Worm (Caenorhabditis elegans) whole organism, L1 larva: ENCODE measurements around the gene cpb-2.

Source experiments
- C34B4.2 ChIP-seq: sonication (generic microtip); optimal IDR thresholded peaks from 2 replicates; lab custom pipeline; 2017; ENCODE audit warnings: mild to moderate bottlenecking, missing genetic modification characterization, missing compliant biosample characterization
- F16B12.6 ChIP-seq: fragments of 150-350 bp; optimal IDR thresholded peaks from 2 replicates; lab custom pipeline; 2014; ENCODE audit warnings: missing biosample characterization, missing genetic modification characterization
- Y116A8C.19 ChIP-seq: sonication (generic microtip); optimal IDR thresholded peaks from 2 replicates; lab custom pipeline; 2016; ENCODE audit warnings: missing compliant biosample characterization, missing genetic modification characterization, borderline replicate concordance
- blmp-1 ChIP-seq: fragments of 150-350 bp; optimal IDR thresholded peaks from 2 replicates; lab custom pipeline; 2014; ENCODE audit warnings: missing biosample characterization, missing genetic modification characterization
- ceh-8 ChIP-seq: fragments of 200-800 bp; sonication (Bioruptor generic); optimal IDR thresholded peaks from 2 replicates; lab custom pipeline; 2018; ENCODE audit warnings: mild to moderate bottlenecking, missing genetic modification characterization, moderate library complexity, missing compliant biosample characterization
- ceh-88 ChIP-seq: fragments of 200-800 bp; sonication (Bioruptor generic); IDR thresholded peaks from 2 replicates; pipeline ENCODE4 v1.3.6; 2022; ENCODE audit warnings: missing genetic modification characterization, missing compliant biosample characterization
- dpl-1 ChIP-seq, 3 experiments: fragments of 150-350 bp in 2 of 3; sonication (generic microtip) in 1 of 3; optimal IDR thresholded peaks; 2 replicates each; lab custom pipeline; 2014 to 2017; ENCODE audit warnings: missing biosample characterization in 3 of 3, missing genetic modification characterization in 3 of 3, missing genetic modification reagents in 3 of 3
- dsc-1 ChIP-seq: sonication (generic microtip); optimal IDR thresholded peaks from 2 replicates; lab custom pipeline; 2016; ENCODE audit warnings: mild to moderate bottlenecking, missing genetic modification characterization, missing compliant biosample characterization
- efl-1 ChIP-seq, 4 experiments: fragments of 150-350 bp; optimal IDR thresholded peaks in 3 of 4; peaks in 1 of 4; 1 replicate in 1 of 4; 2 replicates in 3 of 4; lab custom pipeline; 2014; ENCODE audit warnings: missing biosample characterization in 2 of 4, missing genetic modification characterization in 2 of 4, missing genetic modification reagents in 2 of 4
- egl-27 ChIP-seq, 2 experiments: fragments of 150-350 bp in 1 of 2; sonication (generic microtip); optimal IDR thresholded peaks; 3 replicates each; lab custom pipeline; 2017 to 2018; ENCODE audit warnings: missing biosample characterization in 2 of 2, missing genetic modification characterization in 2 of 2, missing genetic modification reagents in 2 of 2
- elt-2 ChIP-seq: sonication (generic microtip); optimal IDR thresholded peaks from 2 replicates; lab custom pipeline; 2016; ENCODE audit warnings: missing genetic modification characterization, mild to moderate bottlenecking, inconsistent platforms, missing compliant biosample characterization, missing genetic modification reagents
- elt-3 ChIP-seq, 6 experiments: fragments of 150-350 bp in 1 of 6; sonication (generic microtip); optimal IDR thresholded peaks; 2 replicates each; lab custom pipeline; 2017 to 2018; ENCODE audit warnings: missing biosample characterization in 6 of 6, missing genetic modification characterization in 6 of 6, inconsistent platforms in 1 of 6
- fkh-8 ChIP-seq: sonication (generic microtip); optimal IDR thresholded peaks from 2 replicates; lab custom pipeline; 2016; ENCODE audit warnings: mild to moderate bottlenecking, missing genetic modification characterization, missing compliant biosample characterization
- irx-1 ChIP-seq: sonication (generic microtip); optimal IDR thresholded peaks from 2 replicates; lab custom pipeline; 2016; ENCODE audit warnings: missing genetic modification characterization, missing compliant biosample characterization
- isw-1 ChIP-seq: fragments of 200-800 bp; sonication (Bioruptor generic); IDR thresholded peaks from 2 replicates; pipeline ENCODE4 v1.3.6; 2022; ENCODE audit warnings: missing genetic modification characterization, missing compliant biosample characterization
- lin-13 ChIP-seq: fragments of 150-350 bp; optimal IDR thresholded peaks from 2 replicates; lab custom pipeline; 2014; ENCODE audit warnings: missing biosample characterization, missing genetic modification reagents, missing genetic modification characterization
- lin-14 ChIP-seq: fragments of 200-800 bp; sonication (Bioruptor generic); optimal IDR thresholded peaks from 2 replicates; lab custom pipeline; 2018; ENCODE audit warnings: mild to moderate bottlenecking, missing genetic modification characterization, moderate library complexity, missing compliant biosample characterization
- lin-35 ChIP-seq, 2 experiments: fragments of 150-350 bp; optimal IDR thresholded peaks; 2 replicates each; lab custom pipeline; 2014; ENCODE audit warnings: missing biosample characterization in 2 of 2, missing genetic modification characterization in 2 of 2, missing genetic modification reagents in 2 of 2
- lin-39 ChIP-seq: fragments of 150-350 bp; optimal IDR thresholded peaks from 2 replicates; lab custom pipeline; 2014; ENCODE audit warnings: missing biosample characterization, missing genetic modification reagents, missing genetic modification characterization
- lir-3 ChIP-seq: sonication (generic microtip); optimal IDR thresholded peaks from 2 replicates; lab custom pipeline; 2016; ENCODE audit warnings: mild to moderate bottlenecking, missing genetic modification characterization, moderate library complexity, missing compliant biosample characterization; ENCODE audit not compliant: poor library complexity
- mab-9 ChIP-seq: fragments of 200-800 bp; sonication (Bioruptor generic); IDR thresholded peaks from 2 replicates; pipeline ENCODE4 v1.3.6; 2022; ENCODE audit warnings: missing genetic modification reagents, missing genetic modification characterization, missing compliant biosample characterization
- mdl-1 ChIP-seq, 2 experiments: fragments of 150-350 bp; optimal IDR thresholded peaks; 2 replicates each; lab custom pipeline; 2014 to 2017; ENCODE audit warnings: missing biosample characterization in 2 of 2, missing genetic modification characterization in 2 of 2, inconsistent platforms in 1 of 2
- nhr-19 ChIP-seq: fragments of 200-800 bp; sonication (Bioruptor generic); conservative IDR thresholded peaks from 2 replicates; pipeline ENCODE4 v1.3.6; 2022; ENCODE audit warnings: missing genetic modification characterization, missing compliant biosample characterization
- nhr-77 ChIP-seq: fragments of 150-350 bp; optimal IDR thresholded peaks from 2 replicates; lab custom pipeline; 2014; ENCODE audit warnings: missing biosample characterization, missing genetic modification characterization
- nhr-84 ChIP-seq: sonication (generic microtip); optimal IDR thresholded peaks from 2 replicates; lab custom pipeline; 2017; ENCODE audit warnings: missing biosample characterization, missing genetic modification characterization
- nhr-85 ChIP-seq: sonication (generic microtip); peaks from one replicate; lab custom pipeline; 2016; ENCODE audit warnings: missing genetic modification characterization, inconsistent platforms, missing compliant biosample characterization
- pax-3 ChIP-seq: fragments of 200-800 bp; sonication (Bioruptor generic); optimal IDR thresholded peaks from 2 replicates; lab custom pipeline; 2018; ENCODE audit warnings: mild to moderate bottlenecking, missing genetic modification characterization, moderate library complexity, missing compliant biosample characterization
- pqm-1 ChIP-seq: sonication (generic microtip); optimal IDR thresholded peaks from 3 replicates; lab custom pipeline; 2017; ENCODE audit warnings: missing biosample characterization, missing genetic modification characterization
- rnt-1 ChIP-seq: sonication (generic microtip); optimal IDR thresholded peaks from 2 replicates; lab custom pipeline; 2016; ENCODE audit warnings: mild to moderate bottlenecking, missing genetic modification characterization, moderate library complexity, missing compliant biosample characterization
- snu-23 ChIP-seq: sonication (generic microtip); optimal IDR thresholded peaks from 2 replicates; lab custom pipeline; 2016; ENCODE audit warnings: missing genetic modification characterization, missing compliant biosample characterization
- sox-4 ChIP-seq: sonication (generic microtip); optimal IDR thresholded peaks from 2 replicates; lab custom pipeline; 2016; ENCODE audit warnings: missing genetic modification characterization, missing compliant biosample characterization
- tlp-1 ChIP-seq: fragments of 150-350 bp; optimal IDR thresholded peaks from 2 replicates; lab custom pipeline; 2014; ENCODE audit warnings: missing biosample characterization, missing genetic modification characterization
- unc-62 ChIP-seq: fragments of 150-350 bp; optimal IDR thresholded peaks from 2 replicates; lab custom pipeline; 2014; ENCODE audit warnings: missing biosample characterization, missing genetic modification reagents, missing genetic modification characterization
- vab-15 ChIP-seq: sonication (generic microtip); optimal IDR thresholded peaks from 2 replicates; lab custom pipeline; 2017; ENCODE audit warnings: missing genotype, mild to moderate bottlenecking, missing genetic modification characterization, missing compliant biosample characterization
- xbp-1 ChIP-seq: sonication (generic microtip); optimal IDR thresholded peaks from 2 replicates; lab custom pipeline; 2016; ENCODE audit warnings: missing genetic modification characterization, missing compliant biosample characterization
- zag-1 ChIP-seq: fragments of 150-350 bp; optimal IDR thresholded peaks from 2 replicates; lab custom pipeline; 2014; ENCODE audit warnings: missing biosample characterization, missing genetic modification characterization
- ztf-11 ChIP-seq, 2 experiments: sonication (generic microtip); optimal IDR thresholded peaks; 2 replicates each; lab custom pipeline; 2016 to 2017; ENCODE audit warnings: missing genetic modification characterization in 2 of 2, missing biosample characterization in 1 of 2, missing compliant biosample characterization in 1 of 2
- ztf-4 ChIP-seq: fragments of 150-350 bp; optimal IDR thresholded peaks from 2 replicates; lab custom pipeline; 2014; ENCODE audit warnings: missing biosample characterization, missing genetic modification characterization

Gene cpb-2

DNA sequence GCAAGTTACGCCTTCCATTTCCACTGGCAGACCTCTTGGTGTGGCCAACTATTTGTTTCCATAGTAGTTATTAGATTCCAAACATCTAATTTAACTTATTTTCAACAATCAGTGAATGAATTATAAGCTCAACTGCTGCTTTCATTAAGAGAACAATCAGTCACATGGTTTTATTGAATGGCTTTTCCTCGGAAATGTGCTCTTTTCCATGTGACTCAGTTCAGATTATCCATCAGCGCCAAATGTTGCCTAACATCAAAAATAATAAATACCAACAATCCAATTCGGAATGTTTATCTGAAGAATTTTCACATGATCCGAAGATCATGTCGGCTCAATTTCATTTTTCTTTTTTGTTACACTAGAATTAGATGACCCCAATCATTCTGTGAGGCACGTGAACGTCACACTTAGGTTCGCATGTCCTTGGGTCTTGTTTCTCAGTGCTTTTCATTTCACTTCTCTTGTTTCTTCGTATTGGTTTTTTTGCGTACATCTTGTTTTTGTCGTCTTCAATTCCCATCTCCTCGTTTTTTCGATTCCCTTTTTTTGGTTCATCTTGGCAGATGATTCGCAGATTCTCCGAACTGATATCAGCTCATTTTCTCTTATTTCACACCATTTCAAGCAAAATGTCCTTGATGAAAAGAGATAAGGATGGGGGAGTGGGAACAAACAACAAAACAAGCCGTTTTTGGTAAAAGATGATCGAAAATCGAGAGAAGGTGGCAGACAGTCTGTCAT is 16.3 kb upstream of the cpb-2 start (continued):
- peak; percentile 39 for TF ChIP-seq dsc-1 (tag; lab: Kevin White, UChicago)
- TF ChIP-seq mab-9 (GFP tag; lab: Robert Waterston, UW), result no peak
- peak; percentile 91 for TF ChIP-seq nhr-85 (tag; lab: Kevin White, UChicago)
- no peak for TF ChIP-seq F16B12.6 (tag; lab: Kevin White, UChicago)
- peak; percentile 81 for TF ChIP-seq lin-14
- no peak for TF ChIP-seq sox-4 (tag; lab: Kevin White, UChicago)
- peak; percentile 30 for TF ChIP-seq snu-23 (GFP tag; lab: Kevin White, UChicago)
- no peak for TF ChIP-seq nhr-84 (tag; lab: Kevin White, UChicago)
- TF ChIP-seq lin-35 (GFP tag; optimal IDR thresholded peaks at IDR 0.05; lab: Kevin White, UChicago), result no peak
- TF ChIP-seq pax-3, result no peak
- peak; percentile 61 for TF ChIP-seq blmp-1 (tag; lab: Kevin White, UChicago)
- no peak for TF ChIP-seq nhr-77 (tag; lab: Kevin White, UChicago)
- no peak for TF ChIP-seq vab-15 (tag; lab: Kevin White, UChicago)
- no peak for TF ChIP-seq lir-3
- TF ChIP-seq unc-62 (GFP tag; lab: Kevin White, UChicago), result no peak
- TF ChIP-seq egl-27 (tag; optimal IDR thresholded peaks at IDR 0.05; lab: Kevin White, UChicago), result no peak
- TF ChIP-seq xbp-1, result no peak
- no peak for TF ChIP-seq C34B4.2 (tag; lab: Kevin White, UChicago)
- no peak for TF ChIP-seq pqm-1 (tag; lab: Kevin White, UChicago)
- TF ChIP-seq Y116A8C.19, result no peak
- peak; percentile 42 for TF ChIP-seq lin-39 (tag; lab: Kevin White, UChicago)
- TF ChIP-seq irx-1 (tag; lab: Kevin White, UChicago), result no peak
- no peak for TF ChIP-seq ztf-11 (tag; optimal IDR thresholded peaks at IDR 0.05; lab: Kevin White, UChicago)
- peak; percentile 56 for TF ChIP-seq nhr-19
- TF ChIP-seq tlp-1, result no peak
- TF ChIP-seq efl-1 (optimal IDR thresholded peaks at IDR 0.05; lab: Kevin White, UChicago), result no peak
- TF ChIP-seq efl-1 (GFP tag; optimal IDR thresholded peaks at IDR 0.05 in 1 of 2; lab: Kevin White, UChicago), result peak in 1 of 2 experiments; percentile 40

DNA sequence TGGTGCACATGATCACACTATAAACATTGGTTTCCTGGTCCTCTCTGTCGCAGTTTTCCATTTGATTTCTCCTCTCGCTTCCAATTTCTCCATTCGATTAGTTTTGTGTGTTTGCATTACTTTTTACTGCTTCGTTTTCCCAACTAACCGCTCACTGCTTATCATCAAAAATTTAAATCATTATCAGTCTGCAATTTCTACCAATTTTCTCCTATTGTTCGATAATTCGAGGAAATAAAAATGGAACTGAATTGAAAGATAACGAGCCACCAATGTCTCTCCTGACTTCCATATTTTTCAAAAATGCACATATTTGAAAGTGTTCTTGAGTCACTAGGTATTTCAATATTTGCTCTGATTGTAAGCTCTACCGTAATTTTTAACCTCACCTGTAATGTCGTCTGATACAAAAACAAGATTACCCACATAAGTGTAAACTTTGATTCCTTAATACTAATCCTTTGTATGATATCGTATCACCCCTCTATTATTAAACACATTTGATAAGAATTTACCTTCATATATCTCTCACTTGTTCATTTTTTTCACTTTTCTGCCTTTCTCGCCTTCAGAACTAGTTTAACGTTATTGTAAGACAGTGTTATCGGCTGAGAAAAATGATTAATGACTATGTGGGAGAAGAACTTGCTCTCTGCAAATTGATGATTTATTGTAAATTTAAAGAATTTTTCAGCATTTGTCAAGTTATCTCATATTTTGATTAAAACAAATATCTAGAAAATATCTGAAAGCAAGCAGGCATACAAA is 14.4 kb upstream of the cpb-2 start:
- peak; percentile 1 for TF ChIP-seq lin-14
- TF ChIP-seq elt-2 (tag; lab: Kevin White, UChicago), result peak; percentile 81
- TF ChIP-seq elt-3 (tag; optimal IDR thresholded peaks at IDR 0.05; lab: Kevin White, UChicago), result peak in 2 of 6 experiments; percentile 24 to 55
- peak; percentile 71 for TF ChIP-seq tlp-1
- TF ChIP-seq blmp-1 (tag; lab: Kevin White, UChicago), result peak; percentile 56
- TF ChIP-seq zag-1 (tag; lab: Kevin White, UChicago), result no peak

DNA sequence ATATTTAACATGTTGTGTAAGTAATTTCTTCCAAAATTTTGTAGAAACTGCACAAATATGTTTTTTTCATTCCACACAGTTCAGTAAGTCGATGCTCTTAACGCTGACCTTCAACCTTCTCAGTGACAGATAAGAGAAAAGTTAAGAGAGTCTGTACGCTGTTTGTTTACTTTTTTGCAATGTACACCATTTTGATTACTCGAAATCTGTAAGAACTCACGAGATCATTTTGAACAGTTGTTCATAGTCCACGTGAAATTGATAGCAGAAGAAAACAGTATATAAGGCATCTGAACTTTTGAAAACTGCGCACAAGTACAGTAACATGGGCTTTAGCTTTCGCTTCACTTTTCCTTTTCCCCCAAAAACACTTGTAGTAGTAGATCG is 13.8 kb upstream of the cpb-2 start:
- TF ChIP-seq mab-9 (GFP tag; lab: Robert Waterston, UW), result no peak
- no peak for TF ChIP-seq isw-1 (GFP tag; lab: Robert Waterston, UW)
- TF ChIP-seq rnt-1, result no peak

DNA sequence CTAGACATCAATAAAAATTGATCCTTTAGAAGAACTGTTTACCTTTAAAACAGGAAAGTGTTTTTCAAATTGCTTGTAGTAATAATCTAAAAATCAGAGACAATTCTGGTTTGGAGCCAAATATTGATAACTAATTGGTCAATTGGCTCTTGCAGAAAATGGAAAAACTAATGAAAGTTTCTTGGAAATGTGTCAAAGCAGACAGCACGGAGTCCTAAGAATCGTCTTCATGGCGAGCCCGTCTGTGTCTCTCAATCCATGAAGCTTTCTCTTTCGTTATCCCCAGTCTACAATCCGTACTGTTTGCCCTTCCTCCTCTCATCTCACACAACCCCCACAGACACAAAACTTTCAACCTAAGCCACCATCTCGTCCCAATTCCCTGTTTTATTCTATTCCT is 13.1 kb upstream of the cpb-2 start, which contains the start of gene F40H3.1:
Gene F40H3.1, plus strand, starts transcription at position 301 of the 400 bp plus-strand sequence.
- no peak for TF ChIP-seq fkh-8 (tag; lab: Kevin White, UChicago)
- TF ChIP-seq zag-1 (tag; lab: Kevin White, UChicago), result no peak
- TF ChIP-seq egl-27 (tag; optimal IDR thresholded peaks at IDR 0.05; lab: Kevin White, UChicago), result no peak
- no peak for TF ChIP-seq ceh-88 (GFP tag; lab: Robert Waterston, UW)
- TF ChIP-seq mdl-1 (tag; optimal IDR thresholded peaks at IDR 0.05; lab: Kevin White, UChicago), result no peak
- no peak for TF ChIP-seq lin-39 (tag; lab: Kevin White, UChicago)
- no peak for TF ChIP-seq ceh-8 (GFP tag; lab: Kevin White, UChicago)
- TF ChIP-seq pax-3, result no peak
- TF ChIP-seq lin-13, result no peak
- no peak for TF ChIP-seq ztf-4 (tag; lab: Kevin White, UChicago)
- TF ChIP-seq Y116A8C.19, result no peak
- no peak for TF ChIP-seq isw-1 (GFP tag; lab: Robert Waterston, UW)
- no peak for TF ChIP-seq dpl-1 (GFP tag; optimal IDR thresholded peaks at IDR 0.05; lab: Kevin White, UChicago)
